Fruit fly (Drosophila melanogaster) whole organism, embryonic: ENCODE data around the gene CG42827.
A peak's percentile ranks its signal among the peaks of the same experiment; 100 is the strongest.

Experiments
- Aef1 ChIP-seq: fragments of 200-800 bp; sonication (Bioruptor generic); IDR thresholded peaks from 3 replicates; pipeline ENCODE4 v1.3.6; 2022; ENCODE audit warnings: missing biosample characterization, missing genetic modification characterization
- BEAF-32 ChIP-seq: fragments of 200-800 bp; sonication (Bioruptor generic); optimal IDR thresholded peaks from 3 replicates; lab custom pipeline; 2017; ENCODE audit warnings: missing biosample characterization, missing genetic modification characterization, mild to moderate bottlenecking, moderate library complexity, missing genetic modification reagents
- BtbVII ChIP-seq: fragments of 200-800 bp; sonication (Bioruptor generic); optimal IDR thresholded peaks from 3 replicates; lab custom pipeline; 2017; ENCODE audit warnings: missing biosample characterization, mild to moderate bottlenecking, missing genetic modification characterization
- CG10543 ChIP-seq: fragments of 200-800 bp; sonication (Bioruptor generic); optimal IDR thresholded peaks from 3 replicates; lab custom pipeline; 2017; ENCODE audit warnings: missing biosample characterization, mild to moderate bottlenecking, missing genetic modification characterization, moderate library complexity
- CG10654 ChIP-seq: fragments of 200-800 bp; sonication (Bioruptor generic); optimal IDR thresholded peaks from 2 replicates; lab custom pipeline; 2016; ENCODE audit warnings: missing biosample characterization, missing genetic modification characterization
- CG10959 ChIP-seq: fragments of 200-800 bp; sonication (Bioruptor generic); IDR thresholded peaks from 2 replicates; pipeline ENCODE4 v1.3.6; 2022; ENCODE audit warnings: missing biosample characterization, missing genetic modification characterization
- CG11085 ChIP-seq: fragments of 200-800 bp; sonication (Bioruptor generic); IDR thresholded peaks from 2 replicates; pipeline ENCODE4 v1.3.6; 2022; ENCODE audit warnings: missing biosample characterization, missing genetic modification characterization
- CG11696 ChIP-seq: fragments of 200-800 bp; sonication (Bioruptor generic); IDR thresholded peaks from 2 replicates; pipeline ENCODE4 v1.3.6; 2022; ENCODE audit warnings: missing biosample characterization, missing genetic modification characterization
- CG11723 ChIP-seq: fragments of 200-800 bp; sonication (Bioruptor generic); optimal IDR thresholded peaks from 2 replicates; lab custom pipeline; 2017; ENCODE audit warnings: missing biosample characterization, mild to moderate bottlenecking, missing genetic modification characterization
- CG13894 ChIP-seq: fragments of 200-800 bp; sonication (Bioruptor generic); optimal IDR thresholded peaks from 3 replicates; lab custom pipeline; 2018; ENCODE audit warnings: missing biosample characterization, mild to moderate bottlenecking, missing genetic modification characterization, moderate library complexity
- CG14667 ChIP-seq: fragments of 200-800 bp; sonication (Bioruptor generic); IDR thresholded peaks from 2 replicates; pipeline ENCODE4 v1.3.6; 2022; ENCODE audit warnings: missing biosample characterization, missing genetic modification characterization
- CG17359 ChIP-seq: fragments of 200-800 bp; sonication (Bioruptor generic); optimal IDR thresholded peaks from 3 replicates; lab custom pipeline; 2018; ENCODE audit warnings: missing biosample characterization, mild to moderate bottlenecking, missing genetic modification characterization, moderate library complexity
- CG2202 ChIP-seq: fragments of 200-800 bp; sonication (Bioruptor generic); optimal IDR thresholded peaks from 2 replicates; lab custom pipeline; 2018; ENCODE audit warnings: missing biosample characterization, mild to moderate bottlenecking, missing genetic modification characterization
- CG6654 ChIP-seq: fragments of 200-800 bp; sonication (Bioruptor generic); optimal IDR thresholded peaks from 2 replicates; lab custom pipeline; 2017; ENCODE audit warnings: missing biosample characterization, mild to moderate bottlenecking, missing genetic modification characterization
- CG7745 ChIP-seq: fragments of 200-800 bp; sonication (Bioruptor generic); optimal IDR thresholded peaks from 2 replicates; lab custom pipeline; 2018; ENCODE audit warnings: missing biosample characterization, mild to moderate bottlenecking, missing genetic modification characterization, moderate library complexity
- CG9437 ChIP-seq: fragments of 200-800 bp; sonication (Bioruptor generic); optimal IDR thresholded peaks from 2 replicates; lab custom pipeline; 2018; ENCODE audit warnings: missing biosample characterization, mild to moderate bottlenecking, missing genetic modification characterization
- D19A ChIP-seq: fragments of 200-800 bp; optimal IDR thresholded peaks from 3 replicates; lab custom pipeline; 2019; ENCODE audit warnings: missing biosample characterization, mild to moderate bottlenecking, missing genetic modification characterization, moderate library complexity
- Dfd ChIP-seq, 2 experiments: fragments of >200 bp; optimal IDR thresholded peaks; 2 replicates each; lab custom pipeline; 2017; ENCODE audit warnings: missing biosample characterization in 2 of 2, missing genetic modification characterization in 2 of 2
- Dll ChIP-seq: fragments of 200-800 bp; sonication (Bioruptor generic); IDR thresholded peaks from 4 replicates; pipeline ENCODE4 v1.3.6; 2022; ENCODE audit warnings: missing biosample characterization, missing genetic modification characterization; ENCODE audit not compliant: partially characterized antibody
- HHEX ChIP-seq: fragments of 200-800 bp; sonication (Bioruptor generic); optimal IDR thresholded peaks from 3 replicates; lab custom pipeline; 2017; ENCODE audit warnings: missing biosample characterization, mild to moderate bottlenecking, missing genetic modification characterization, missing genetic modification reagents
- Hmx ChIP-seq: fragments of 200-800 bp; sonication (Bioruptor generic); optimal IDR thresholded peaks from 2 replicates; lab custom pipeline; 2016; ENCODE audit warnings: missing biosample characterization, missing genetic modification characterization
- Hr51 ChIP-seq, 2 experiments: fragments of 200-800 bp; sonication (Bioruptor generic); optimal IDR thresholded peaks; 2 replicates in 1 of 2; 3 replicates in 1 of 2; lab custom pipeline; 2016 to 2018; ENCODE audit warnings: missing biosample characterization in 2 of 2, missing genetic modification characterization in 2 of 2, mild to moderate bottlenecking in 1 of 2, moderate library complexity in 1 of 2
- Mes4 ChIP-seq: fragments of 200-800 bp; sonication (Bioruptor generic); optimal IDR thresholded peaks from 2 replicates; lab custom pipeline; 2016; ENCODE audit warnings: missing biosample characterization, missing genetic modification characterization
- NC2β ChIP-seq: fragments of 200-800 bp; sonication (Bioruptor generic); optimal IDR thresholded peaks from 2 replicates; lab custom pipeline; 2016; ENCODE audit warnings: missing biosample characterization, missing genetic modification characterization
- Oli ChIP-seq: fragments of 200-800 bp; sonication (Bioruptor generic); optimal IDR thresholded peaks from 2 replicates; lab custom pipeline; 2018; ENCODE audit warnings: missing biosample characterization, mild to moderate bottlenecking, missing genetic modification characterization, moderate library complexity
- Ravus ChIP-seq: fragments of 200-800 bp; sonication (Bioruptor generic); IDR thresholded peaks from 2 replicates; pipeline ENCODE4 v1.3.6; 2022; ENCODE audit warnings: missing biosample characterization, missing genetic modification characterization
- Stat92E ChIP-seq, 3 experiments: fragments of >200 bp in 2 of 3; fragments of 200-800 bp in 1 of 3; sonication (Bioruptor generic) in 1 of 3; optimal IDR thresholded peaks; 2 replicates each; lab custom pipeline; 2017 to 2019; ENCODE audit warnings: missing biosample characterization in 3 of 3, missing genetic modification characterization in 3 of 3, mild to moderate bottlenecking in 1 of 3, moderate library complexity in 1 of 3
- TFAM ChIP-seq: fragments of 200-800 bp; sonication (Bioruptor generic); optimal IDR thresholded peaks from 2 replicates; lab custom pipeline; 2017; ENCODE audit warnings: missing biosample characterization, missing genetic modification characterization, inconsistent platforms
- Xbp1 ChIP-seq: fragments of 200-800 bp; sonication (Bioruptor generic); optimal IDR thresholded peaks from 3 replicates; lab custom pipeline; 2016; ENCODE audit warnings: missing biosample characterization, mild to moderate bottlenecking, missing genetic modification characterization
- ac ChIP-seq: fragments of 200-800 bp; sonication (Bioruptor generic); optimal IDR thresholded peaks from 3 replicates; lab custom pipeline; 2017; ENCODE audit warnings: missing biosample characterization, mild to moderate bottlenecking, missing genetic modification characterization
- aop ChIP-seq: fragments of 200-800 bp; sonication (Bioruptor generic); IDR thresholded peaks from 2 replicates; pipeline ENCODE4 v1.3.6; 2022; ENCODE audit warnings: missing biosample characterization, missing genetic modification characterization
- cg ChIP-seq: fragments of 200-800 bp; sonication (Bioruptor generic); optimal IDR thresholded peaks from 3 replicates; lab custom pipeline; 2019; ENCODE audit warnings: missing biosample characterization, mild to moderate bottlenecking, missing genetic modification characterization, moderate library complexity
- da ChIP-seq: fragments of 200-800 bp; sonication (Bioruptor generic); optimal IDR thresholded peaks from 2 replicates; lab custom pipeline; 2016; ENCODE audit warnings: missing biosample characterization, missing genetic modification characterization
- esg ChIP-seq: fragments of 200-800 bp; sonication (Bioruptor generic); conservative IDR thresholded peaks from 2 replicates; pipeline ENCODE4 v1.3.6; 2022; ENCODE audit warnings: missing biosample characterization, missing genetic modification characterization
- fd96Cb ChIP-seq: fragments of 200-800 bp; sonication (Bioruptor generic); optimal IDR thresholded peaks from 2 replicates; lab custom pipeline; 2018; ENCODE audit warnings: missing biosample characterization, mild to moderate bottlenecking, missing genetic modification characterization, moderate library complexity
- gce ChIP-seq: fragments of 200-800 bp; sonication (Bioruptor generic); IDR thresholded peaks from 3 replicates; pipeline ENCODE4 v1.3.6; 2022; ENCODE audit warnings: missing biosample characterization, missing genetic modification characterization
- gro ChIP-seq: fragments of 200-800 bp; sonication (Bioruptor generic); optimal IDR thresholded peaks from 2 replicates; lab custom pipeline; 2016; ENCODE audit warnings: missing biosample characterization, missing genetic modification characterization
- jumu ChIP-seq: fragments of 200-800 bp; sonication (Bioruptor generic); optimal IDR thresholded peaks from 3 replicates; lab custom pipeline; 2016; ENCODE audit warnings: missing biosample characterization, missing genetic modification characterization
- otp ChIP-seq: fragments of 200-800 bp; sonication (Bioruptor generic); IDR thresholded peaks from 3 replicates; pipeline ENCODE4, ENCODE4 v1.3.6; 2022; ENCODE audit warnings: missing biosample characterization, missing genetic modification characterization
- ro ChIP-seq: fragments of 200-800 bp; sonication (Bioruptor generic); IDR thresholded peaks from 2 replicates; pipeline ENCODE4 v1.3.6; 2022; ENCODE audit warnings: missing biosample characterization, missing genetic modification characterization
- scrt ChIP-seq: fragments of 200-800 bp; sonication (Bioruptor generic); optimal IDR thresholded peaks from 2 replicates; lab custom pipeline; 2018; ENCODE audit warnings: missing biosample characterization, mild to moderate bottlenecking, missing genetic modification characterization, moderate library complexity
- slou ChIP-seq: fragments of 200-800 bp; sonication (Bioruptor generic); optimal IDR thresholded peaks from 3 replicates; lab custom pipeline; 2016; ENCODE audit warnings: missing biosample characterization, missing genetic modification characterization
- sna ChIP-seq: fragments of 200-800 bp; sonication (Bioruptor generic); IDR thresholded peaks from 2 replicates; pipeline ENCODE4 v1.3.6; 2022; ENCODE audit warnings: missing biosample characterization, missing genetic modification characterization; ENCODE audit not compliant: partially characterized antibody
- sr ChIP-seq: fragments of 200-800 bp; sonication (Bioruptor generic); IDR thresholded peaks from 3 replicates; pipeline ENCODE4 v1.3.6; 2022; ENCODE audit warnings: missing biosample characterization, missing genetic modification characterization
- toy ChIP-seq: fragments of 200-800 bp; sonication (Bioruptor generic); IDR thresholded peaks from 2 replicates; pipeline ENCODE4 v1.3.6; 2022; ENCODE audit warnings: missing biosample characterization, missing genetic modification characterization
- usp ChIP-seq: fragments of >200 bp; optimal IDR thresholded peaks from 2 replicates; lab custom pipeline; 2017; ENCODE audit warnings: missing biosample characterization, missing genetic modification characterization
- vvl ChIP-seq: fragments of 200-800 bp; sonication (Bioruptor generic); IDR thresholded peaks from 2 replicates; pipeline ENCODE4 v1.3.6; 2022; ENCODE audit warnings: missing biosample characterization, missing genetic modification characterization
- zfh1 ChIP-seq: fragments of 200-800 bp; sonication (Bioruptor generic); IDR thresholded peaks from 3 replicates; pipeline ENCODE4 v1.3.6; 2022; ENCODE audit warnings: missing biosample characterization, missing genetic modification characterization

The CG42827 gene

DNA sequence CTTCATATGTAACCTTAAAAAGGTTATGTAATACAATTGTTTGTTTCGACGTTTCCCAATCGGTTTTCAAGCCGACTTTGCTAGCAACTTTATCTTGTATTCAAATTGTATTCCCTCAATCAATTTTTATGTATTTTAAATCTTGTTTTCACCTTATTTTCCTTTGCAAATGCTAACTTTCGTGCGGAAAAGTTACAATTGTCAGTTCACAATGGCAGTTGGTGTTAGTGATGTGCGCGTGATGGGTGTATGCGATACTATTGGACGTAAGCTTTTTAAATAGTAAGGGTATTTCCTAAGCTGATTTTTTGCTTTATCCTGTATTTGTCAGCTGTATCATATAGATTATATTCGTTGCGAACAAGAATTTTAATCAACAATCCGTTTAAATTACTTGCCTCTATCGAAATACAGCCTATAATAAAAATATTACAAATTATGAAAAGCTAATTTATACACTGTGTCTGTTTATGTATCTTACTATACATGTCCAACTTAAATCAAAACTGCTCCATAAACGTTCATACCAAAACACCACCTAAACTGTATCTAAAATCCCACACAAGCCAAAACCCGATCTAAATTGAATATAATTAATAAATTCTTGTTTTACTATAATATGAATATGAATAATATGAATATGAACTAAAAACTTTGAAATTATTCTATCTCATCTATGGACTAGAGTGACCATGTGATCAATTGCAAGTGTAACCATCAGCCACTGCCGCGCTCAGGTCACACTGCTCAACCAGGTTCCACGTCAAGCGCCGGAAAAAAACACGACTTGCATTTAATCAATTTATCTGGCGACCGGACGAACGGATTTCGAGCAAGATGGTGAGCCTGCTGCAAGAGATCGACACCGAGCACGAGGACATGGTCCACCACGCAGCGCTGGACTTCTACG lies 16.6 kb upstream of the CG42827 start, which contains the start of the genes ATPsynCF6 and Sec13 (continued):
- no peak for TF ChIP-seq gce (GFP tag; lab: Robert Waterston, UW)
- peak; percentile 59 for TF ChIP-seq CG17359
- TF ChIP-seq CG6654 (GFP tag; lab: Kevin White, UChicago) = no peak
- peak; percentile 42 for TF ChIP-seq slou
- TF ChIP-seq Xbp1 (GFP tag; lab: Kevin White, UChicago) = peak; percentile 57
- TF ChIP-seq CG10654 = peak; percentile 9
- TF ChIP-seq D19A (tag; lab: Kevin White, UChicago) = peak; percentile 69
- TF ChIP-seq aop (GFP tag; lab: Robert Waterston, UW) = no peak
- no peak for TF ChIP-seq Dfd (GFP tag; optimal IDR thresholded peaks at IDR 0.05; lab: Kevin White, UChicago)
- TF ChIP-seq gro = peak; percentile 53
- peak; percentile 47 for TF ChIP-seq HHEX (GFP tag; lab: Kevin White, UChicago)
- TF ChIP-seq ac = no peak
- peak; percentile 47; the same call in 1 of the 2 replicates for TF ChIP-seq CG11085
- TF ChIP-seq vvl (GFP tag; lab: Robert Waterston, UW) = peak; percentile 71
- TF ChIP-seq CG7745 (tag; lab: Kevin White, UChicago) = no peak
- TF ChIP-seq sna (GFP tag; lab: Robert Waterston, UW) = peak; percentile 91
- TF ChIP-seq Stat92E (GFP tag; optimal IDR thresholded peaks at IDR 0.05; lab: Kevin White, UChicago) = no peak
- peak in 1 of 2 experiments; percentile 50 for TF ChIP-seq Hr51 (GFP tag; optimal IDR thresholded peaks at IDR 0.05; lab: Kevin White, UChicago)
- TF ChIP-seq scrt = no peak
- TF ChIP-seq CG13894 (tag; lab: Kevin White, UChicago) = no peak
- TF ChIP-seq Aef1 (GFP tag; lab: Robert Waterston, UW) = peak; percentile 47; the same call in 2 of the 3 replicates
- no peak for TF ChIP-seq NC2β
- no peak for TF ChIP-seq TFAM (GFP tag; lab: Kevin White, UChicago)
- TF ChIP-seq CG9437 (GFP tag; lab: Kevin White, UChicago) = peak; percentile 32
- no peak for TF ChIP-seq usp (GFP tag; lab: Kevin White, UChicago)
- TF ChIP-seq Dll (GFP tag; lab: Robert Waterston, UW) = peak; percentile 91
- TF ChIP-seq esg (GFP tag; lab: Robert Waterston, UW) = peak; percentile 62; the same call in 1 of the 2 replicates
- no peak for TF ChIP-seq cg
- peak; percentile 46 for TF ChIP-seq fd96Cb (tag; lab: Kevin White, UChicago)
- TF ChIP-seq CG10959 (GFP tag; lab: Robert Waterston, UW) = no peak
- TF ChIP-seq CG10543 = peak; percentile 73
- TF ChIP-seq Oli (tag; lab: Kevin White, UChicago) = peak; percentile 24
- no peak for TF ChIP-seq otp (GFP tag; lab: Robert Waterston, UW)
- TF ChIP-seq Ravus (GFP tag; lab: Robert Waterston, UW) = no peak
- TF ChIP-seq da (GFP tag; lab: Kevin White, UChicago) = no peak
- TF ChIP-seq Mes4 = no peak
- TF ChIP-seq CG11696 (GFP tag; lab: Robert Waterston, UW) = no peak
- no peak for TF ChIP-seq jumu (GFP tag; lab: Kevin White, UChicago)
- no peak for TF ChIP-seq Hmx (GFP tag; lab: Kevin White, UChicago)
- TF ChIP-seq ro (GFP tag; lab: Robert Waterston, UW) = no peak
- peak; percentile 59; the same call in 2 of the 3 replicates for TF ChIP-seq zfh1 (GFP tag; lab: Robert Waterston, UW)
- TF ChIP-seq CG2202 (tag; lab: Kevin White, UChicago) = no peak
- TF ChIP-seq sr (GFP tag; lab: Robert Waterston, UW) = no peak
- TF ChIP-seq BtbVII (GFP tag; lab: Kevin White, UChicago) = no peak
- no peak for TF ChIP-seq CG11723 (GFP tag; lab: Kevin White, UChicago)
- peak; percentile 87 for TF ChIP-seq BEAF-32
- TF ChIP-seq CG14667 (GFP tag; lab: Robert Waterston, UW) = 0 out of 2 replicates have a peak, but pooled peaks have one; percentile 9
- 0 out of 2 replicates have a peak, but pooled peaks have one; percentile 10 for TF ChIP-seq toy (GFP tag; lab: Robert Waterston, UW)
